Worm (Caenorhabditis elegans) whole organism, young adult: ENCODE results near the gene F25F2.1.

Experiments used
- B0336.3 ChIP-seq: fragments of 200-800 bp; sonication (Bioruptor generic); IDR thresholded peaks from 2 replicates; pipeline ENCODE4 v1.3.6; 2022; ENCODE audit warnings: missing genetic modification characterization, missing compliant biosample characterization
- C06A6.2 ChIP-seq: fragments of 200-800 bp; sonication (Bioruptor generic); conservative IDR thresholded peaks from 2 replicates; pipeline ENCODE4 v1.3.6; 2022; ENCODE audit warnings: missing genetic modification characterization, missing compliant biosample characterization
- F37B4.10 ChIP-seq: fragments of 200-800 bp; sonication (Bioruptor generic); IDR thresholded peaks from 2 replicates; pipeline ENCODE4 v1.3.6; 2022; ENCODE audit warnings: missing genetic modification characterization, missing compliant biosample characterization
- F52B5.7 ChIP-seq: sonication (generic microtip); optimal IDR thresholded peaks from 2 replicates; lab custom pipeline; 2016; ENCODE audit warnings: mild to moderate bottlenecking, missing genetic modification characterization, missing compliant biosample characterization
- F55B11.4 ChIP-seq: sonication (generic microtip); optimal IDR thresholded peaks from 2 replicates; lab custom pipeline; 2016; ENCODE audit warnings: missing compliant biosample characterization, missing genetic modification characterization, borderline replicate concordance; ENCODE audit not compliant: insufficient read depth
- F57A8.1 ChIP-seq: fragments of 200-800 bp; sonication (Bioruptor generic); optimal IDR thresholded peaks from 2 replicates; lab custom pipeline; 2018; ENCODE audit warnings: mild to moderate bottlenecking, missing genetic modification characterization, moderate library complexity, missing compliant biosample characterization
- F57C9.4 ChIP-seq: sonication (generic microtip); optimal IDR thresholded peaks from 2 replicates; lab custom pipeline; 2017; ENCODE audit warnings: mild to moderate bottlenecking, missing genetic modification characterization, missing compliant biosample characterization
- K11D2.4 ChIP-seq: fragments of 200-800 bp; sonication (Bioruptor generic); IDR thresholded peaks from 2 replicates; pipeline ENCODE4 v1.3.6; 2022; ENCODE audit warnings: missing genetic modification reagents, missing genetic modification characterization, missing compliant biosample characterization
- Y53F4B.3 ChIP-seq: fragments of 200-800 bp; sonication (Bioruptor generic); IDR thresholded peaks from 2 replicates; pipeline ENCODE4 v1.3.6; 2022; ENCODE audit warnings: missing genetic modification reagents, missing genetic modification characterization, missing compliant biosample characterization
- Y53G8AR.9 ChIP-seq: fragments of 200-800 bp; sonication (Bioruptor generic); conservative IDR thresholded peaks from 2 replicates; pipeline ENCODE4 v1.3.6; 2022; ENCODE audit warnings: missing genetic modification reagents, missing genetic modification characterization, missing compliant biosample characterization
- Y67H2A.10 ChIP-seq: fragments of 200-800 bp; sonication (Bioruptor generic); conservative IDR thresholded peaks from 2 replicates; pipeline ENCODE4 v1.3.6; 2022; ENCODE audit warnings: missing genetic modification reagents, missing genetic modification characterization, missing compliant biosample characterization
- Y95B8A.8 ChIP-seq: fragments of 200-800 bp; sonication (Bioruptor generic); IDR thresholded peaks from 2 replicates; pipeline ENCODE4 v1.3.6; 2022; ENCODE audit warnings: missing genetic modification reagents, missing genetic modification characterization, missing compliant biosample characterization
- akir-1 ChIP-seq: fragments of 200-800 bp; sonication (Bioruptor generic); optimal IDR thresholded peaks from 2 replicates; lab custom pipeline; 2018; ENCODE audit warnings: mild to moderate bottlenecking, missing genetic modification characterization, moderate library complexity, missing compliant biosample characterization
- aptf-2 ChIP-seq: fragments of 200-800 bp; sonication (Bioruptor generic); conservative IDR thresholded peaks from 2 replicates; pipeline ENCODE4 v1.3.6; 2022; ENCODE audit warnings: missing genetic modification reagents, missing genetic modification characterization, missing compliant biosample characterization
- ceh-58 ChIP-seq: fragments of 200-800 bp; sonication (Bioruptor generic); IDR thresholded peaks from 2 replicates; pipeline ENCODE4 v1.3.6; 2022; ENCODE audit warnings: missing genetic modification characterization, missing compliant biosample characterization
- ceh-79 ChIP-seq: sonication (generic microtip); optimal IDR thresholded peaks from 2 replicates; lab custom pipeline; 2017; ENCODE audit warnings: mild to moderate bottlenecking, missing genetic modification characterization, missing compliant biosample characterization
- ceh-91 ChIP-seq: fragments of 200-800 bp; sonication (Bioruptor generic); IDR thresholded peaks from 2 replicates; pipeline ENCODE4 v1.3.6; 2022; ENCODE audit warnings: missing genetic modification reagents, missing genetic modification characterization, missing compliant biosample characterization
- die-1 ChIP-seq: sonication (generic microtip); optimal IDR thresholded peaks from 2 replicates; lab custom pipeline; 2016; ENCODE audit warnings: missing genotype, mild to moderate bottlenecking, missing genetic modification characterization, missing compliant biosample characterization
- dpl-1 ChIP-seq: fragments of 150-350 bp; optimal IDR thresholded peaks from 2 replicates; lab custom pipeline; 2014; ENCODE audit warnings: missing biosample characterization, missing genetic modification reagents, missing genetic modification characterization
- efl-1 ChIP-seq: fragments of 150-350 bp; optimal IDR thresholded peaks from 2 replicates; lab custom pipeline; 2014; ENCODE audit warnings: missing biosample characterization, missing genetic modification reagents, missing genetic modification characterization
- egl-44 ChIP-seq: fragments of 200-800 bp; sonication (Bioruptor generic); IDR thresholded peaks from 2 replicates; pipeline ENCODE4 v1.3.6; 2022; ENCODE audit warnings: missing genetic modification reagents, missing genetic modification characterization, missing compliant biosample characterization
- egrh-3 ChIP-seq: fragments of 200-800 bp; sonication (Bioruptor generic); IDR thresholded peaks from 2 replicates; pipeline ENCODE4 v1.3.6; 2022; ENCODE audit warnings: missing genetic modification reagents, missing genetic modification characterization, missing compliant biosample characterization
- ets-4 ChIP-seq: fragments of 200-800 bp; sonication (Bioruptor generic); optimal IDR thresholded peaks from 2 replicates; lab custom pipeline; 2018; ENCODE audit warnings: mild to moderate bottlenecking, missing genetic modification characterization, missing compliant biosample characterization
- hsf-1 ChIP-seq: fragments of 200-800 bp; sonication (Bioruptor generic); IDR thresholded peaks from 2 replicates; pipeline ENCODE4 v1.3.6; 2022; ENCODE audit warnings: missing genetic modification reagents, missing genetic modification characterization, missing compliant biosample characterization
- lag-1 ChIP-seq: fragments of 200-800 bp; sonication (Bioruptor generic); IDR thresholded peaks from 2 replicates; pipeline ENCODE4 v1.3.6; 2022; ENCODE audit warnings: missing genetic modification reagents, missing genetic modification characterization, missing compliant biosample characterization
- let-607 ChIP-seq, 2 experiments: fragments of 200-800 bp in 1 of 2; sonication (Bioruptor generic) in 1 of 2; sonication (generic microtip) in 1 of 2; optimal IDR thresholded peaks; 2 replicates each; lab custom pipeline; 2016 to 2018; ENCODE audit warnings: mild to moderate bottlenecking in 2 of 2, missing compliant biosample characterization in 2 of 2, missing genetic modification characterization in 2 of 2, moderate library complexity in 2 of 2, missing genotype in 1 of 2
- lin-54 ChIP-seq: fragments of 200-800 bp; sonication (Bioruptor generic); optimal IDR thresholded peaks from 2 replicates; lab custom pipeline; 2018; ENCODE audit warnings: mild to moderate bottlenecking, missing genetic modification characterization, missing compliant biosample characterization
- lir-1 ChIP-seq: fragments of 200-800 bp; sonication (Bioruptor generic); conservative IDR thresholded peaks from 2 replicates; pipeline ENCODE4 v1.3.6; 2022; ENCODE audit warnings: missing genetic modification reagents, missing genetic modification characterization, missing compliant biosample characterization
- madf-10 ChIP-seq: sonication (generic microtip); optimal IDR thresholded peaks from 2 replicates; lab custom pipeline; 2016; ENCODE audit warnings: mild to moderate bottlenecking, missing genetic modification characterization, missing compliant biosample characterization
- mcd-1 ChIP-seq: fragments of 200-800 bp; sonication (Bioruptor generic); IDR thresholded peaks from 2 replicates; pipeline ENCODE4 v1.3.6; 2022; ENCODE audit warnings: missing genetic modification reagents, missing genetic modification characterization, missing compliant biosample characterization
- mxl-1 ChIP-seq: sonication (generic microtip); optimal IDR thresholded peaks from 2 replicates; lab custom pipeline; 2016; ENCODE audit warnings: missing genetic modification characterization, missing compliant biosample characterization
- nfya-1 ChIP-seq: sonication (generic microtip); optimal IDR thresholded peaks from 2 replicates; lab custom pipeline; 2017; ENCODE audit warnings: antibody characterized with exemption, missing compliant biosample characterization, missing genetic modification characterization, borderline replicate concordance; ENCODE audit not compliant: insufficient read depth
- rcor-1 ChIP-seq: fragments of 200-800 bp; sonication (Bioruptor generic); IDR thresholded peaks from 2 replicates; pipeline ENCODE4 v1.3.6; 2022; ENCODE audit warnings: missing genetic modification reagents, missing genetic modification characterization, missing compliant biosample characterization
- rec-8 ChIP-seq, 2 experiments: sonication (generic microtip); optimal IDR thresholded peaks; 2 replicates each; lab custom pipeline; 2016; ENCODE audit warnings: mild to moderate bottlenecking in 2 of 2, missing genetic modification characterization in 2 of 2, missing genetic modification reagents in 2 of 2, missing genotype in 2 of 2, missing biosample characterization in 1 of 2, missing compliant biosample characterization in 1 of 2, moderate library complexity in 1 of 2
- rpc-1 ChIP-seq, 2 experiments: fragments of 150-350 bp in 1 of 2; sonication (generic microtip) in 1 of 2; optimal IDR thresholded peaks; 2 replicates each; lab custom pipeline; 2014 to 2018; ENCODE audit warnings: missing biosample characterization in 1 of 2, missing genetic modification characterization in 1 of 2, missing genetic modification reagents in 1 of 2, missing genotype in 1 of 2
- sdz-38 ChIP-seq: sonication (generic microtip); optimal IDR thresholded peaks from 2 replicates; lab custom pipeline; 2016; ENCODE audit warnings: missing genotype, missing genetic modification characterization, missing compliant biosample characterization
- snpc-4 ChIP-seq, 5 experiments: fragments of 150-350 bp in 1 of 5; sonication (generic microtip) in 4 of 5; optimal IDR thresholded peaks; 2 replicates each; lab custom pipeline; 2014 to 2018; ENCODE audit warnings: missing genetic modification characterization in 5 of 5, missing biosample characterization in 3 of 5, antibody characterized with exemption in 2 of 5, mild to moderate bottlenecking in 2 of 5, missing compliant biosample characterization in 2 of 5, missing genotype in 2 of 5, moderate library complexity in 2 of 5, missing genetic modification reagents in 1 of 5
- tlf-1 ChIP-seq: fragments of 200-800 bp; sonication (Bioruptor generic); optimal IDR thresholded peaks from 2 replicates; lab custom pipeline; 2018; ENCODE audit warnings: mild to moderate bottlenecking, missing genetic modification characterization, missing compliant biosample characterization
- unc-130 ChIP-seq: sonication (generic microtip); optimal IDR thresholded peaks from 2 replicates; lab custom pipeline; 2016; ENCODE audit warnings: missing genetic modification reagents, missing genetic modification characterization, missing compliant biosample characterization
- zfh-2 ChIP-seq: fragments of 200-800 bp; sonication (Bioruptor generic); conservative IDR thresholded peaks from 2 replicates; pipeline ENCODE4 v1.3.6; 2022; ENCODE audit warnings: missing genetic modification reagents, missing genetic modification characterization, missing compliant biosample characterization
- ztf-22 ChIP-seq: fragments of 200-800 bp; sonication (Bioruptor generic); optimal IDR thresholded peaks from 2 replicates; lab custom pipeline; 2018; ENCODE audit warnings: mild to moderate bottlenecking, missing genetic modification characterization, moderate library complexity, missing compliant biosample characterization
- ztf-26 ChIP-seq: sonication (generic microtip); optimal IDR thresholded peaks from 2 replicates; lab custom pipeline; 2017; ENCODE audit warnings: missing genetic modification characterization, missing compliant biosample characterization

Gene F25F2.1

DNA sequence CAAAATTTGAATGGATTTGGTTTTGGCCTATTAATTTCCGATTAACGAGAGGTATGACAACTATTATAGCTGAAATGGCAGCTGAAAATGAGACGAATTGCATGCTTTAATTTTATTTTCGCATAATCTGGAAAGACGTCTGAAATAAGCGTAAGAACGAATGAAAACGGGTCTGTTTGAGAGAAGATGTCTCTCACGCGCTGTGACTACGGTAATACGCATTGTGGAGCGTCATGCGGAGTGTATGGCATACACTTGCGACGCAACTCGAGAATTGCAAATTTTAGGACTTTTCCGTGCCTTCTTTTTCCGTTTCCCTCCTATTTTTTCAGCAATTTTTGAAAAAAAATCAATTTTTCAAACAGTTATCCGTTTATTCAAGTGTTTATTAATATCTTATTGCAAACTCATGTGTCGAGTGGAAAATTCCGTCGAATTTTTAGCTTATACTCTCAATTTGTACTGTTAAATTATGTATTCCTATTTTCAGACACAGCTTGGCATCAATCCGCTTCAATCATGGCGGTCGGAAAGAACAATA lies 33.2 kb upstream of the F25F2.1 start, which contains the start of gene rps-1 (continued):
- TF ChIP-seq Y53G8AR.9: peak; percentile 99
- peak; percentile 85 for TF ChIP-seq unc-130
- TF ChIP-seq die-1 (tag; lab: Kevin White, UChicago): peak; percentile 63
- TF ChIP-seq akir-1 (GFP tag; lab: Kevin White, UChicago): peak; percentile 81
- TF ChIP-seq tlf-1 (GFP tag; lab: Kevin White, UChicago): peak; percentile 98
- TF ChIP-seq ceh-58 (GFP tag; lab: Robert Waterston, UW): no peak
- peak in 1 of 2 experiments; percentile 0 for TF ChIP-seq rec-8 (tag; optimal IDR thresholded peaks at IDR 0.05; lab: Kevin White, UChicago)
- TF ChIP-seq egl-44 (GFP tag; lab: Robert Waterston, UW): peak; percentile 78
- TF ChIP-seq lag-1 (GFP tag; lab: Robert Waterston, UW): peak; percentile 78; the same call in 1 of the 2 replicates
- peak; percentile 98 for TF ChIP-seq ztf-26
- TF ChIP-seq let-607 (tag; optimal IDR thresholded peaks at IDR 0.05; lab: Kevin White, UChicago): peak; percentile 90 to 95
- peak; percentile 38; the same call in 1 of the 2 replicates for TF ChIP-seq egrh-3 (GFP tag; lab: Robert Waterston, UW)
- peak; percentile 31 for TF ChIP-seq F57C9.4
- peak; percentile 85 for TF ChIP-seq efl-1 (GFP tag; lab: Kevin White, UChicago)
- peak; percentile 95 for TF ChIP-seq lir-1 (GFP tag; lab: Robert Waterston, UW)
- TF ChIP-seq K11D2.4: peak; percentile 98
- TF ChIP-seq mcd-1 (GFP tag; lab: Robert Waterston, UW): peak; percentile 95
- TF ChIP-seq ztf-22 (GFP tag; lab: Kevin White, UChicago): peak; percentile 88
- 0 out of 2 replicates have a peak, but pooled peaks have one; percentile 91 for TF ChIP-seq F37B4.10
- no peak for TF ChIP-seq sdz-38 (tag; lab: Kevin White, UChicago)
- peak; percentile 96 for TF ChIP-seq B0336.3
- TF ChIP-seq nfya-1: no peak
- TF ChIP-seq hsf-1: peak; percentile 88
- TF ChIP-seq Y67H2A.10 (GFP tag; lab: Robert Waterston, UW): peak; percentile 85
- TF ChIP-seq madf-10: peak; percentile 94
- TF ChIP-seq Y53F4B.3 (GFP tag; lab: Robert Waterston, UW): peak; percentile 61; the same call in 1 of the 2 replicates
- TF ChIP-seq F57A8.1 (GFP tag; lab: Kevin White, UChicago): no peak
- no peak for TF ChIP-seq aptf-2 (GFP tag; lab: Robert Waterston, UW)
- TF ChIP-seq F52B5.7 (tag; lab: Kevin White, UChicago): peak; percentile 78
- peak; percentile 97 for TF ChIP-seq lin-54 (GFP tag; lab: Kevin White, UChicago)
- peak; percentile 86 for TF ChIP-seq snpc-4 (GFP tag; optimal IDR thresholded peaks at IDR 0.05; lab: Kevin White, UChicago)
- TF ChIP-seq snpc-4 (tag; optimal IDR thresholded peaks at IDR 0.05; lab: Kevin White, UChicago): peak; percentile 79 to 92 (median 90)
- peak; percentile 38 for TF ChIP-seq rpc-1 (optimal IDR thresholded peaks at IDR 0.05; lab: Kevin White, UChicago)
- peak; percentile 6 for TF ChIP-seq rpc-1 (tag; optimal IDR thresholded peaks at IDR 0.05; lab: Kevin White, UChicago)
- TF ChIP-seq ets-4 (GFP tag; lab: Kevin White, UChicago): peak; percentile 49
- TF ChIP-seq C06A6.2 (GFP tag; lab: Robert Waterston, UW): peak; percentile 95
- TF ChIP-seq Y95B8A.8: peak; percentile 93
- peak; percentile 98 for TF ChIP-seq rcor-1 (GFP tag; lab: Robert Waterston, UW)
- no peak for TF ChIP-seq mxl-1 (tag; lab: Kevin White, UChicago)
- no peak for TF ChIP-seq F55B11.4 (tag; lab: Kevin White, UChicago)
- TF ChIP-seq ceh-91 (GFP tag; lab: Robert Waterston, UW): peak; percentile 89
- peak; percentile 80 for TF ChIP-seq ceh-79 (tag; lab: Kevin White, UChicago)
- TF ChIP-seq zfh-2 (GFP tag; lab: Robert Waterston, UW): peak; percentile 78; the same call in 1 of the 2 replicates
- peak; percentile 90 for TF ChIP-seq dpl-1 (GFP tag; lab: Kevin White, UChicago)
